Worm (Caenorhabditis elegans) whole organism, early embryonic: ENCODE results near the gene Y37H2A.10.

Source experiments
- B0310.2 ChIP-seq: sonication (generic microtip); optimal IDR thresholded peaks from 2 replicates; lab custom pipeline; 2016; ENCODE audit warnings: mild to moderate bottlenecking, missing genetic modification characterization, missing compliant biosample characterization
- F13C5.2 ChIP-seq: sonication (generic microtip); optimal IDR thresholded peaks from 2 replicates; lab custom pipeline; 2017; ENCODE audit warnings: mild to moderate bottlenecking, missing genetic modification characterization, inconsistent platforms, missing compliant biosample characterization
- aly-1 ChIP-seq: sonication (generic microtip); optimal IDR thresholded peaks from 2 replicates; lab custom pipeline; 2016; ENCODE audit warnings: missing genetic modification characterization, missing compliant biosample characterization
- ama-1 ChIP-seq: fragments of 150-350 bp; optimal IDR thresholded peaks from 2 replicates; lab custom pipeline; 2014
- ceh-13 ChIP-seq: fragments of 200-800 bp; sonication (Bioruptor generic); optimal IDR thresholded peaks from 2 replicates; lab custom pipeline; 2018; ENCODE audit warnings: mild to moderate bottlenecking, missing genetic modification characterization, missing compliant biosample characterization
- ceh-36 ChIP-seq: sonication (generic microtip); optimal IDR thresholded peaks from 2 replicates; lab custom pipeline; 2016; ENCODE audit warnings: missing genetic modification characterization, inconsistent platforms, missing compliant biosample characterization
- ets-7 ChIP-seq: sonication (generic microtip); optimal IDR thresholded peaks from 2 replicates; lab custom pipeline; 2016; ENCODE audit warnings: missing genotype, missing genetic modification characterization, missing compliant biosample characterization
- flt-1 ChIP-seq: fragments of 200-800 bp; sonication (Bioruptor generic); IDR thresholded peaks from 2 replicates; pipeline ENCODE4 v1.3.6; 2022; ENCODE audit warnings: missing genetic modification characterization, missing compliant biosample characterization
- hmbx-1 ChIP-seq: sonication (generic microtip); optimal IDR thresholded peaks from 2 replicates; lab custom pipeline; 2016; ENCODE audit warnings: mild to moderate bottlenecking, missing genetic modification characterization, missing compliant biosample characterization
- hmg-4 ChIP-seq: fragments of 200-800 bp; sonication (Bioruptor generic); optimal IDR thresholded peaks from 2 replicates; lab custom pipeline; 2018; ENCODE audit warnings: mild to moderate bottlenecking, missing genetic modification characterization, missing compliant biosample characterization
- hnd-1 ChIP-seq: sonication (generic microtip); optimal IDR thresholded peaks from 2 replicates; lab custom pipeline; 2016; ENCODE audit warnings: missing genetic modification characterization, missing compliant biosample characterization
- pes-1 ChIP-seq: fragments of 200-800 bp; sonication (Bioruptor generic); IDR thresholded peaks from 2 replicates; pipeline ENCODE4 v1.3.6; 2022; ENCODE audit warnings: missing genetic modification reagents, missing genetic modification characterization, missing compliant biosample characterization
- scrt-1 ChIP-seq: fragments of 200-800 bp; sonication (Bioruptor generic); IDR thresholded peaks from 2 replicates; pipeline ENCODE4 v1.3.6; 2022; ENCODE audit warnings: missing genetic modification characterization, missing compliant biosample characterization
- sea-1 ChIP-seq: fragments of 200-800 bp; sonication (Bioruptor generic); conservative IDR thresholded peaks from 2 replicates; pipeline ENCODE4 v1.3.6; 2022; ENCODE audit warnings: missing genetic modification characterization, missing compliant biosample characterization
- tbx-11 ChIP-seq: fragments of 200-800 bp; sonication (Bioruptor generic); IDR thresholded peaks from 2 replicates; pipeline ENCODE4 v1.3.6; 2022; ENCODE audit warnings: missing genetic modification characterization, missing compliant biosample characterization
- tbx-37 ChIP-seq: fragments of 200-800 bp; sonication (Bioruptor generic); conservative IDR thresholded peaks from 2 replicates; pipeline ENCODE4 v1.3.6; 2022; ENCODE audit warnings: missing genetic modification reagents, missing genetic modification characterization, missing compliant biosample characterization
- tra-4 ChIP-seq: sonication (generic microtip); optimal IDR thresholded peaks from 2 replicates; lab custom pipeline; 2017; ENCODE audit warnings: missing genetic modification characterization, missing compliant biosample characterization

The Y37H2A.10 gene

DNA sequence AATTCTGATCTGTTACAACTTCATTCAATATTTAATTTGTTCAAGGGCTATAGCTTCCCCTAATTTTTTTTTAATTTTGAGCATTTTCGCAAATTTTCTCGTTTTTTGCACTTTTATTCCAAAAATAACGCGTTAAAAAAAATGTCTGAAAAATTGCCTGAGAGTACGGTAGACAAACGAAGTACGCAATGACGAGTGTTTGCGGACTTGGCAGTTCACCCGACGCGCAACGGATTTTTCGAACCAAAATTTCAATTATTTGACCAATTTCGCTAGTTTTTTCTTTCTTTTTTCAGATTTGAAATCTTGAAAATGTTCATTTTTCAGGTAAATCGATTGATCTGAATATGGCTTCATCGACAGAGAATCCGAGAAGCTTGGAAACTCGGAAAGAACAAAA, 11.6 kb upstream of the Y37H2A.10 start, which contains the start of gene fbxa-211:
Gene fbxa-211 (plus strand): TSS at position 328 of the 400 bp plus-strand sequence.
- TF ChIP-seq tbx-11 (GFP tag; lab: Robert Waterston, UW) (no peak), scrt-1 (GFP tag; lab: Robert Waterston, UW) (no peak), hmg-4 (GFP tag; lab: Kevin White, UChicago) (no peak), ceh-36 (no peak), ceh-13 (GFP tag; lab: Kevin White, UChicago) (no peak), flt-1 (GFP tag; lab: Robert Waterston, UW) (no peak), B0310.2 (tag; lab: Kevin White, UChicago) (no peak), pes-1 (GFP tag; lab: Robert Waterston, UW) (no peak), F13C5.2 (no peak), ets-7 (tag; lab: Kevin White, UChicago) (no peak), tbx-37 (no peak), ama-1 (lab: Kevin White, UChicago) (no peak), sea-1 (GFP tag; lab: Robert Waterston, UW) (no peak), hnd-1 (tag; lab: Kevin White, UChicago) (no peak), aly-1 (tag; lab: Kevin White, UChicago) (no peak), tra-4 (no peak)

DNA sequence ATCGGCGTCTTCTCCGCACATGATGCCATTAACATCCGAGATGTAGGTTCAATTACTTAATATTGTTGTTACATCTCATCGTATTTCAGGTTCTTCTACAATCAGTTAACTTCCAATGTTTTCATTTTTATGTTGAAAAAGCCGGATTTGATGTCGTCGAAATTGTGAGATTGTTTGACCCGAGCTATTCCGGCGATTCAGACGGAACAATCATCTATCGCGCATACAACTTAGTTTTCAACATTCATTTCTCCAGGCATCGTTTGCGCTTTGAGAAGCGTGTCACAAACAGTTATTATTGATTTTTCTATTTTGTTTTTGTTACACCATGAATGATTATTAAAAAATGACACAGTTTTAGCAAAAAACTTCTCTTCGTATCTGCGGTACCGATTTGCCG, 10.2 kb upstream of the Y37H2A.10 start:
- TF ChIP-seq F13C5.2 (no peak), flt-1 (GFP tag; lab: Robert Waterston, UW) (no peak), ets-7 (tag; lab: Kevin White, UChicago) (no peak), ama-1 (lab: Kevin White, UChicago) (no peak), tbx-11 (GFP tag; lab: Robert Waterston, UW) (no peak), hmg-4 (GFP tag; lab: Kevin White, UChicago) (no peak), ceh-13 (GFP tag; lab: Kevin White, UChicago) (no peak), pes-1 (GFP tag; lab: Robert Waterston, UW) (no peak), hmbx-1 (tag; lab: Kevin White, UChicago) (no peak), aly-1 (tag; lab: Kevin White, UChicago) (no peak), B0310.2 (tag; lab: Kevin White, UChicago) (no peak), hnd-1 (tag; lab: Kevin White, UChicago) (no peak), tbx-37 (no peak), scrt-1 (GFP tag; lab: Robert Waterston, UW) (no peak), tra-4 (no peak), sea-1 (GFP tag; lab: Robert Waterston, UW) (no peak)

DNA sequence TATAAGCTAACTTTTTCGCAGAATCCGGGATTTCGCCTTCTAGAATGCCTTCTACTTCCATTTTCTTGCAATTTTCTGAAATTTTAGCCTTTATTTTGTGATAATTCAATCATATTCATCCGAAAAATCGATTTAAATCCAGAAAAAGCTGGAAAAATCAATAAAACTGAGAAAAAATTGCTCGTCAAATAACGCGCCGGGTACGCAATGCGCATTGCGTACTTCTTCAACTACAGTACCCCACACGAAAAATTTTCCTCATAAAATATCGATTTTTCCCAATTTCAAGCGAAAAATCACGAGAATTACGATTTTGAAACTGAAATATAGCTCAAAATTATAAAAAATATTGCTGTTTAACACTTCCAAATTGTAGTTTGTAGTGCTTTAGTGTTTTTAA, 7.7 kb upstream of the Y37H2A.10 start, which contains the start of gene Y37H2A.12:
Gene Y37H2A.12 (minus strand): TSS at position 81 of the 400 bp plus-strand sequence.
- no peak for TF ChIP-seq F13C5.2
- TF ChIP-seq flt-1 (GFP tag; lab: Robert Waterston, UW) = no peak
- TF ChIP-seq tbx-37 = no peak
- TF ChIP-seq hmg-4 (GFP tag; lab: Kevin White, UChicago) = no peak
- TF ChIP-seq scrt-1 (GFP tag; lab: Robert Waterston, UW) = no peak
- no peak for TF ChIP-seq ceh-36
- no peak for TF ChIP-seq sea-1 (GFP tag; lab: Robert Waterston, UW)
- no peak for TF ChIP-seq hmbx-1 (tag; lab: Kevin White, UChicago)
- no peak for TF ChIP-seq B0310.2 (tag; lab: Kevin White, UChicago)
- TF ChIP-seq aly-1 (tag; lab: Kevin White, UChicago) = no peak
- no peak for TF ChIP-seq pes-1 (GFP tag; lab: Robert Waterston, UW)
- TF ChIP-seq tra-4 = no peak
- no peak for TF ChIP-seq hnd-1 (tag; lab: Kevin White, UChicago)
- TF ChIP-seq ets-7 (tag; lab: Kevin White, UChicago) = no peak
- TF ChIP-seq tbx-11 (GFP tag; lab: Robert Waterston, UW) = no peak
- no peak for TF ChIP-seq ama-1 (lab: Kevin White, UChicago)
- no peak for TF ChIP-seq ceh-13 (GFP tag; lab: Kevin White, UChicago)

DNA sequence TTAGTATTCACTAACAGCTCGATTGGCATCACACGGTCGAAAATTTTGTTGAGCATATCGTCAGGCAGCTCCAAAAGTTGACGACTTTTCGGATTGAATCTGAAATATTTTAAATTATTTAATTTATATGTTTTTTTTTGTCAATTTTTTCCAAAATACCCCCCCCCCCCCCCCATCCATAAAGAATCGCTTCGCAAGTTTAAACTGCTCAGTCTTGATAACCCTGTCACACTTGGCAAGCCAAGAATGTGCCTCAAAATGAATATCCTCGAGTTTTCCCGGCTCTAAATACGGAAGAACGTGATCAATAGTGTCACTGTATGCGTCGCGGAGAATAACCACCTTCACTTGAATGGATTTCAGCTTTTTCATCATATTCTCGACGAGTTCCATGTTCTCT, 5.6 kb upstream of the Y37H2A.10 start, which contains the start of gene Y37H2A.18:
Gene Y37H2A.18 (minus strand): TSS at position 101 of the 400 bp plus-strand sequence.
- TF ChIP-seq hnd-1 (tag; lab: Kevin White, UChicago) (no peak), F13C5.2 (no peak)

DNA sequence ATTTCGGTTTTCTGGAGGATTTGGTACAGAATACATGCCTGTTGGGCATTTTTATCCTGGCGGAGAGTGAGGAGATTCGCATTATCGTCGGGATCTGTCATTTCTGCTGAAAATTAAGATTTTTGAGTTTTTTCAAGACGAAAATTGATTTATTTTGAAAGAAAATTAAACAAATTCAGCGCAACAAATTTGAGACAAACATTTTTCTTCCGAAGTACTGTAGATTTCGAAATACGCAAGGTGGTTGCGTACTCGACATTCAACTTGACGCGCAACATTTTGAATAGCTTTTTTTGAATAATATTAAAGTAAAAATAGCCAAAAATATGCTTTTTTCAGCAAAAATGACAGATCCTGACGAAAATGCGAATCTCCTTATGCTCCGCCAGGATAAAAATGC, 4.4 kb upstream of the Y37H2A.10 start, which contains the start of gene Y37H2A.7:
Gene Y37H2A.7 (minus strand): TSS at position 101 of the 400 bp plus-strand sequence.
- TF ChIP-seq tbx-11 (GFP tag; lab: Robert Waterston, UW) (no peak), hnd-1 (tag; lab: Kevin White, UChicago) (no peak), ets-7 (tag; lab: Kevin White, UChicago) (no peak)

DNA sequence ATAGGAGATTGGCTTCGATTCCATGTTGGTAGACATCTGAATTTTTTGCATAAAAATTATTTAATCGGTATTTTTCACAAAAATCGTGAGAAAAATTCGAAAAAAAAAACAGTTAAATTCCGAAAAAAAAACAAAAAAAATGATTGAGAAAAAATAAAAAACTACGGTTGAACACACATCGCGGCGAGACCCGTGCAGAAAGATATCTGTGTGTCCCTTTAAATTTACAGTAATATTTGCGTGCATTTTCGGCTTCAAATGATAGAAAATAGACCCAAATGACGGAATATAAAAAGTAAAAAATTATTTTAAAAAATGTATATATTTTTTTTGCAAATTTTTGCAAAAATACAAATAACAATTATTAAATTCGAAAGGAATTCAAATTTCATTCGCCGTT, 1.1 kb upstream of the Y37H2A.10 start:
- TF ChIP-seq sea-1 (GFP tag; lab: Robert Waterston, UW) (no peak), ama-1 (lab: Kevin White, UChicago) (no peak), hmg-4 (GFP tag; lab: Kevin White, UChicago) (no peak), hnd-1 (tag; lab: Kevin White, UChicago) (no peak), ceh-36 (no peak), hmbx-1 (tag; lab: Kevin White, UChicago) (no peak), scrt-1 (GFP tag; lab: Robert Waterston, UW) (no peak), B0310.2 (tag; lab: Kevin White, UChicago) (no peak), ets-7 (tag; lab: Kevin White, UChicago) (no peak), tra-4 (no peak), tbx-37 (no peak), flt-1 (GFP tag; lab: Robert Waterston, UW) (no peak), F13C5.2 (no peak), pes-1 (GFP tag; lab: Robert Waterston, UW) (no peak), aly-1 (tag; lab: Kevin White, UChicago) (no peak), ceh-13 (GFP tag; lab: Kevin White, UChicago) (no peak), tbx-11 (GFP tag; lab: Robert Waterston, UW) (no peak)

DNA sequence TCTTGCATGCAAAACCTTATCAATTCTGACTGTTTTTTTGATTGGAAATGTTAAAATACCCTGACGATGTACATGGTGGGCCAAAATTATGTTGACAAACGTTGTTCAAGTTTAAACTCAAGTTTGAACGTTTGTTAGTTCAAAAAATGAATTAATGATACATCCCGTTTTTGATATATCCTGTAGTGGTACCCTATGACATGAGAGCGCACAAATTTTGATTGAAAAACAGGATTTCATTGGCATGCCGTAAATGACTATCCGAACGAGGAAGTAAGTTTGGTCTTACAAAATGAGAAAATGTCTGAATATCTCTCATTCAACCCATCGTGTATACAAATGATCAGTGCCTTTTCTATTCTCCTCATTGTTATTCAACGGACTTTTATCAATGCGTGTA, 2.4 kb downstream of the Y37H2A.10 start, which contains the start of gene Y37H2A.11:
Gene Y37H2A.11 (plus strand): TSS at position 301 of the 400 bp plus-strand sequence.
- TF ChIP-seq pes-1 (GFP tag; lab: Robert Waterston, UW) (no peak), hnd-1 (tag; lab: Kevin White, UChicago) (no peak), ceh-36 (no peak), hmg-4 (GFP tag; lab: Kevin White, UChicago) (no peak), ets-7 (tag; lab: Kevin White, UChicago) (no peak), tbx-37 (no peak), ceh-13 (GFP tag; lab: Kevin White, UChicago) (no peak), ama-1 (lab: Kevin White, UChicago) (no peak), F13C5.2 (no peak), hmbx-1 (tag; lab: Kevin White, UChicago) (no peak), flt-1 (GFP tag; lab: Robert Waterston, UW) (no peak), tbx-11 (GFP tag; lab: Robert Waterston, UW) (no peak)
